Fruit fly (Drosophila melanogaster) whole organism, embryonic: ENCODE data around the gene CG32454.

Experiments used
- ATbp ChIP-seq: fragments of 200-800 bp; sonication (Bioruptor generic); optimal IDR thresholded peaks from 2 replicates; lab custom pipeline; 2017; ENCODE audit warnings: missing biosample characterization, mild to moderate bottlenecking, missing genetic modification characterization, missing genetic modification reagents
- BEAF-32 ChIP-seq: fragments of 200-800 bp; sonication (Bioruptor generic); optimal IDR thresholded peaks from 3 replicates; lab custom pipeline; 2017; ENCODE audit warnings: missing biosample characterization, missing genetic modification characterization, mild to moderate bottlenecking, moderate library complexity, missing genetic modification reagents
- Blimp-1 ChIP-seq: fragments of 200-800 bp; sonication (Bioruptor generic); optimal IDR thresholded peaks from 3 replicates; lab custom pipeline; 2018; ENCODE audit warnings: missing biosample characterization, missing genetic modification characterization, mild to moderate bottlenecking, moderate library complexity, missing genetic modification reagents
- CG10267 ChIP-seq: fragments of 200-800 bp; sonication (Bioruptor generic); optimal IDR thresholded peaks from 2 replicates; lab custom pipeline; 2018; ENCODE audit warnings: missing biosample characterization, mild to moderate bottlenecking, missing genetic modification characterization, moderate library complexity
- CG10431 ChIP-seq: fragments of 200-800 bp; sonication (Bioruptor generic); optimal IDR thresholded peaks from 3 replicates; lab custom pipeline; 2018; ENCODE audit warnings: missing biosample characterization, mild to moderate bottlenecking, missing genetic modification characterization
- CG10543 ChIP-seq: fragments of 200-800 bp; sonication (Bioruptor generic); optimal IDR thresholded peaks from 3 replicates; lab custom pipeline; 2017; ENCODE audit warnings: missing biosample characterization, mild to moderate bottlenecking, missing genetic modification characterization, moderate library complexity
- CG11560 ChIP-seq: fragments of 200-800 bp; sonication (Bioruptor generic); IDR thresholded peaks from 3 replicates; pipeline ENCODE4 v1.3.6; 2022; ENCODE audit warnings: missing biosample characterization, missing genetic modification characterization
- CG11696 ChIP-seq: fragments of 200-800 bp; sonication (Bioruptor generic); IDR thresholded peaks from 2 replicates; pipeline ENCODE4 v1.3.6; 2022; ENCODE audit warnings: missing biosample characterization, missing genetic modification characterization
- CG12391 ChIP-seq: fragments of 200-800 bp; sonication (Bioruptor generic); optimal IDR thresholded peaks from 3 replicates; lab custom pipeline; 2018; ENCODE audit warnings: missing biosample characterization, mild to moderate bottlenecking, missing genetic modification characterization, moderate library complexity
- CG13296 ChIP-seq: fragments of 200-800 bp; sonication (Bioruptor generic); optimal IDR thresholded peaks from 3 replicates; lab custom pipeline; 2018; ENCODE audit warnings: missing biosample characterization, mild to moderate bottlenecking, missing genetic modification characterization
- CG17361 ChIP-seq: fragments of 200-800 bp; sonication (Bioruptor generic); IDR thresholded peaks from 3 replicates; pipeline ENCODE4 v1.3.6; 2022; ENCODE audit warnings: missing biosample characterization, missing genetic modification characterization
- CG17568 ChIP-seq: fragments of 200-800 bp; sonication (Bioruptor generic); optimal IDR thresholded peaks from 2 replicates; lab custom pipeline; 2018; ENCODE audit warnings: missing biosample characterization, mild to moderate bottlenecking, missing genetic modification characterization, moderate library complexity
- CG18599 ChIP-seq: fragments of 200-800 bp; sonication (Bioruptor generic); optimal IDR thresholded peaks from 3 replicates; lab custom pipeline; 2017; ENCODE audit warnings: missing biosample characterization, missing genetic modification characterization, mild to moderate bottlenecking, moderate library complexity, missing genetic modification reagents
- CG18619 ChIP-seq: fragments of 200-800 bp; sonication (Bioruptor generic); optimal IDR thresholded peaks from 3 replicates; lab custom pipeline; 2017; ENCODE audit warnings: missing biosample characterization, mild to moderate bottlenecking, missing genetic modification characterization
- CG18764 ChIP-seq: fragments of 200-800 bp; sonication (Bioruptor generic); optimal IDR thresholded peaks from 3 replicates; lab custom pipeline; 2016; ENCODE audit warnings: missing biosample characterization, missing genetic modification characterization
- CG2120 ChIP-seq: fragments of 200-800 bp; sonication (Bioruptor generic); optimal IDR thresholded peaks from 3 replicates; lab custom pipeline; 2016; ENCODE audit warnings: missing biosample characterization, missing genetic modification characterization
- CG2129 ChIP-seq: fragments of 200-800 bp; sonication (Bioruptor generic); IDR thresholded peaks from 2 replicates; pipeline ENCODE4 v1.3.6; 2022; ENCODE audit warnings: missing biosample characterization, missing genetic modification characterization; ENCODE audit not compliant: partially characterized antibody
- CG2712 ChIP-seq: fragments of 200-800 bp; optimal IDR thresholded peaks from 3 replicates; lab custom pipeline; 2019; ENCODE audit warnings: missing biosample characterization, mild to moderate bottlenecking, missing genetic modification characterization, moderate library complexity
- CG7357 ChIP-seq: fragments of 200-800 bp; sonication (Bioruptor generic); IDR thresholded peaks from 3 replicates; pipeline ENCODE4 v1.3.6; 2022; ENCODE audit warnings: missing biosample characterization, missing genetic modification characterization
- CG8765 ChIP-seq: fragments of 200-800 bp; sonication (Bioruptor generic); IDR thresholded peaks from 2 replicates; pipeline ENCODE4 v1.3.6; 2022; ENCODE audit warnings: missing biosample characterization, missing genetic modification characterization
- D19A ChIP-seq: fragments of 200-800 bp; optimal IDR thresholded peaks from 3 replicates; lab custom pipeline; 2019; ENCODE audit warnings: missing biosample characterization, mild to moderate bottlenecking, missing genetic modification characterization, moderate library complexity
- Doc3 ChIP-seq: fragments of 200-800 bp; sonication (Bioruptor generic); IDR thresholded peaks from 3 replicates; pipeline ENCODE4 v1.3.6; 2022; ENCODE audit warnings: missing biosample characterization, missing genetic modification characterization; ENCODE audit not compliant: partially characterized antibody
- Dref ChIP-seq: fragments of 200-800 bp; sonication (Bioruptor generic); IDR thresholded peaks from 2 replicates; pipeline ENCODE4 v1.3.6; 2022; ENCODE audit warnings: missing biosample characterization, missing genetic modification characterization
- HmgZ ChIP-seq: fragments of 200-800 bp; sonication (Bioruptor generic); optimal IDR thresholded peaks from 2 replicates; lab custom pipeline; 2018; ENCODE audit warnings: missing biosample characterization, mild to moderate bottlenecking, missing genetic modification characterization
- Hmr ChIP-seq: fragments of 200-800 bp; sonication (Bioruptor generic); optimal IDR thresholded peaks from 3 replicates; lab custom pipeline; 2017; ENCODE audit warnings: mild to moderate bottlenecking, missing biosample characterization, missing genetic modification reagents, missing genetic modification characterization
- Hr3 ChIP-seq: fragments of 200-800 bp; sonication (Bioruptor generic); optimal IDR thresholded peaks from 3 replicates; lab custom pipeline; 2016; ENCODE audit warnings: missing biosample characterization, missing genetic modification characterization
- Mad ChIP-seq: fragments of 200-800 bp; sonication (Bioruptor generic); optimal IDR thresholded peaks from 2 replicates; lab custom pipeline; 2016; ENCODE audit warnings: missing biosample characterization, missing genetic modification characterization
- NK7.1 ChIP-seq: fragments of 200-800 bp; sonication (Bioruptor generic); optimal IDR thresholded peaks from 3 replicates; lab custom pipeline; 2016; ENCODE audit warnings: missing biosample characterization, missing genetic modification characterization
- Pdp1 ChIP-seq, 2 experiments: fragments of 200-800 bp; sonication (Bioruptor generic); optimal IDR thresholded peaks; 3 replicates each; lab custom pipeline; 2016; ENCODE audit warnings: missing biosample characterization in 2 of 2, missing genetic modification characterization in 2 of 2, mild to moderate bottlenecking in 1 of 2, moderate library complexity in 1 of 2
- Rfx ChIP-seq: fragments of 200-800 bp; sonication (Bioruptor generic); IDR thresholded peaks from 2 replicates; pipeline ENCODE4 v1.3.6; 2022; ENCODE audit warnings: missing biosample characterization, missing genetic modification characterization
- Scr ChIP-seq: fragments of 200-800 bp; sonication (Bioruptor generic); IDR thresholded peaks from 2 replicates; pipeline ENCODE4 v1.3.6; 2022; ENCODE audit warnings: missing biosample characterization, missing genetic modification characterization; ENCODE audit not compliant: partially characterized antibody
- Sox100B ChIP-seq: fragments of 200-800 bp; sonication (Bioruptor generic); optimal IDR thresholded peaks from 3 replicates; lab custom pipeline; 2018; ENCODE audit warnings: missing biosample characterization, mild to moderate bottlenecking, missing genetic modification characterization
- Ssrp ChIP-seq: fragments of 200-800 bp; sonication (Bioruptor generic); optimal IDR thresholded peaks from 2 replicates; lab custom pipeline; 2018; ENCODE audit warnings: missing biosample characterization, mild to moderate bottlenecking, missing genetic modification characterization, moderate library complexity
- Trl ChIP-seq, 3 experiments: fragments of >200 bp in 2 of 3; fragments of 200-800 bp in 1 of 3; sonication (Bioruptor generic) in 1 of 3; optimal IDR thresholded peaks; 2 replicates in 1 of 3; 3 replicates in 2 of 3; lab custom pipeline; 2016 to 2017; ENCODE audit warnings: missing biosample characterization in 1 of 3, missing genetic modification characterization in 1 of 3
- ara ChIP-seq: fragments of 200-800 bp; sonication (Bioruptor generic); IDR thresholded peaks from 2 replicates; pipeline ENCODE4 v1.3.6; 2022; ENCODE audit warnings: missing biosample characterization, missing genetic modification characterization
- chn ChIP-seq: fragments of 200-800 bp; sonication (Bioruptor generic); optimal IDR thresholded peaks from 2 replicates; lab custom pipeline; 2016; ENCODE audit warnings: missing biosample characterization, missing genetic modification characterization
- grau ChIP-seq: fragments of 200-800 bp; optimal IDR thresholded peaks from 3 replicates; lab custom pipeline; 2019; ENCODE audit warnings: missing biosample characterization, mild to moderate bottlenecking, missing genetic modification characterization, moderate library complexity
- hkb ChIP-seq, 2 experiments: fragments of 200-800 bp in 1 of 2; fragments of >200 bp in 1 of 2; sonication (Bioruptor generic) in 1 of 2; IDR thresholded peaks in 1 of 2; optimal IDR thresholded peaks in 1 of 2; 2 replicates each; pipeline versions ENCODE4 v1.3.6 to Lab custom; 2017 to 2022; ENCODE audit warnings: missing biosample characterization in 1 of 2, missing genetic modification characterization in 1 of 2
- kay ChIP-seq: fragments of 200-800 bp; sonication (Bioruptor generic); optimal IDR thresholded peaks from 2 replicates; lab custom pipeline; 2016; ENCODE audit warnings: missing biosample characterization, missing genetic modification characterization
- kni ChIP-seq: fragments of 200-800 bp; sonication (Bioruptor generic); optimal IDR thresholded peaks from 3 replicates; lab custom pipeline; 2017; ENCODE audit warnings: mild to moderate bottlenecking, missing biosample characterization, missing genetic modification reagents, missing genetic modification characterization
- lmd ChIP-seq: fragments of 200-800 bp; sonication (Bioruptor generic); IDR thresholded peaks from 2 replicates; pipeline ENCODE4 v1.3.6; 2022; ENCODE audit warnings: missing biosample characterization, missing genetic modification characterization
- onecut ChIP-seq: fragments of 200-800 bp; sonication (Bioruptor generic); IDR thresholded peaks from 2 replicates; pipeline ENCODE4 v1.3.6; 2022; ENCODE audit warnings: missing biosample characterization, missing genetic modification characterization
- phol ChIP-seq: fragments of 200-800 bp; sonication (Bioruptor generic); optimal IDR thresholded peaks from 3 replicates; lab custom pipeline; 2018; ENCODE audit warnings: missing biosample characterization, mild to moderate bottlenecking, missing genetic modification characterization, moderate library complexity
- pros ChIP-seq: fragments of 200-800 bp; sonication (Bioruptor generic); optimal IDR thresholded peaks from 3 replicates; lab custom pipeline; 2019; ENCODE audit warnings: missing biosample characterization, mild to moderate bottlenecking, missing genetic modification characterization, moderate library complexity
- ranshi ChIP-seq: fragments of 200-800 bp; sonication (Bioruptor generic); IDR thresholded peaks from 2 replicates; pipeline ENCODE4 v1.3.6; 2022; ENCODE audit warnings: missing biosample characterization, missing genetic modification characterization
- vnd ChIP-seq: fragments of 200-800 bp; sonication (Bioruptor generic); IDR thresholded peaks from 3 replicates; pipeline ENCODE4 v1.3.6; 2022; ENCODE audit warnings: missing biosample characterization, missing genetic modification characterization; ENCODE audit not compliant: partially characterized antibody
- wek ChIP-seq: fragments of 200-800 bp; sonication (Bioruptor generic); optimal IDR thresholded peaks from 3 replicates; lab custom pipeline; 2018; ENCODE audit warnings: missing biosample characterization, mild to moderate bottlenecking, missing genetic modification characterization, moderate library complexity
- zfh2 ChIP-seq: fragments of 200-800 bp; sonication (Bioruptor generic); optimal IDR thresholded peaks from 2 replicates; lab custom pipeline; 2016; ENCODE audit warnings: missing biosample characterization, missing genetic modification characterization

Gene CG32454

DNA sequence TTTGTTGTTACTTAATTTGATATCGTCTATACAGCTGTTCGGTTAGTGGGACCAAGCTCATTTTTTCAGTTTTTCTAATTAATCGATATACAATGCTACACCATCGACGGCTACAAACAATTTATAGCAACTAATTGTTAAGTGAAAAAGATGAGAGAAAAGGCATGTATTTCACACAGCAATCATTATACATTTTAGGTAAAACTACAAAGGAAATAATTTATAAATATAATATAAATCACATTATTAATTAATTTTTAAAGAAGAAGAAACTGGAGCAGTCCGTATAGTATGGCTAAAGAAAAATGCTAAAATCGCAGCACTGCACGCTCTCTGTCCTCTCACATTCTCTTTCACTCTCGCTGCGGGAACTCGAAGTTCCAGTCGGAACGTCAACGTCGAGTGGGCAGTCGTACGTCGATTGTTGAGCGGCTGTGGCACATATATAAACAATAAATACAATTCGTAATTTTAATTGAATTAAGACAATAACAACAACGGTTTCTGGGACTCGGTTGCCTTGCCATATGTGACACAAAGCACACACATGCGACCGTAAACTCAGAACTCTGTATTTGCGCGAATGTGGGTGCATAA lies 1.7 kb upstream of the CG32454 start, which contains the start of the genes CG14450 and CG11367 (continued):
- TF ChIP-seq Scr (GFP tag; lab: Robert Waterston, UW) (peak; percentile 77), Rfx (GFP tag; lab: Robert Waterston, UW) (peak; percentile 19; the same call in 1 of the 2 replicates), ATbp (peak; percentile 24), lmd (no peak), HmgZ (peak; percentile 12), D19A (tag; lab: Kevin White, UChicago) (peak; percentile 37), wek (GFP tag; lab: Kevin White, UChicago) (peak; percentile 3), Hr3 (GFP tag; lab: Kevin White, UChicago) (peak; percentile 31), CG13296 (GFP tag; lab: Kevin White, UChicago) (peak; percentile 20), CG11560 (tag; lab: Robert Waterston, UW) (no peak), Sox100B (GFP tag; lab: Kevin White, UChicago) (peak; percentile 39), Doc3 (GFP tag; lab: Robert Waterston, UW) (peak; percentile 72), ranshi (no peak), zfh2 (GFP tag; lab: Kevin White, UChicago) (no peak), Mad (GFP tag; lab: Kevin White, UChicago) (no peak), CG2129 (GFP tag; lab: Robert Waterston, UW) (0 out of 2 replicates have a peak, but pooled peaks have one; percentile 33), Trl (optimal IDR thresholded peaks at IDR 0.05; lab: Kevin White, UChicago) (peak; percentile 86 to 91), Trl (GFP tag; optimal IDR thresholded peaks at IDR 0.05; lab: Kevin White, UChicago) (peak; percentile 0), CG10543 (peak; percentile 61), Blimp-1 (GFP tag; lab: Kevin White, UChicago) (peak; percentile 78), CG18599 (GFP tag; lab: Kevin White, UChicago) (peak; percentile 44), CG8765 (GFP tag; lab: Robert Waterston, UW) (no peak), Ssrp (tag; lab: Kevin White, UChicago) (no peak), CG11696 (GFP tag; lab: Robert Waterston, UW) (no peak), kay (no peak), Hmr (GFP tag; lab: Kevin White, UChicago) (peak; percentile 11), CG2120 (GFP tag; lab: Kevin White, UChicago) (peak; percentile 10), CG7357 (GFP tag; lab: Robert Waterston, UW) (no peak), Dref (peak; percentile 61), phol (tag; lab: Kevin White, UChicago) (peak; percentile 50), BEAF-32 (GFP tag; lab: Kevin White, UChicago) (peak; percentile 75), CG10431 (GFP tag; lab: Kevin White, UChicago) (peak; percentile 15), CG18619 (GFP tag; lab: Kevin White, UChicago) (peak; percentile 23), vnd (GFP tag; lab: Robert Waterston, UW) (peak; percentile 48; the same call in 1 of the 3 replicates), grau (peak; percentile 46), onecut (GFP tag; lab: Robert Waterston, UW) (no peak; the same call in 1 of the 2 replicates), CG10267 (tag; lab: Kevin White, UChicago) (peak; percentile 78), pros (GFP tag; lab: Kevin White, UChicago) (no peak), Pdp1 (GFP tag; optimal IDR thresholded peaks at IDR 0.05; lab: Kevin White, UChicago) (peak in 1 of 2 experiments; percentile 48), CG17568 (peak; percentile 52), hkb (optimal IDR thresholded peaks at IDR 0.05; lab: Kevin White, UChicago) (no peak), hkb (GFP tag; IDR thresholded peaks at IDR 0.05; lab: Robert Waterston, UW) (no peak), CG2712 (tag; lab: Kevin White, UChicago) (peak; percentile 59), NK7.1 (GFP tag; lab: Kevin White, UChicago) (no peak), CG18764 (GFP tag; lab: Kevin White, UChicago) (no peak), CG17361 (peak; percentile 25; the same call in 1 of the 3 replicates), CG12391 (tag; lab: Kevin White, UChicago) (peak; percentile 68), kni (GFP tag; lab: Kevin White, UChicago) (peak; percentile 94), ara (GFP tag; lab: Robert Waterston, UW) (no peak), chn (GFP tag; lab: Kevin White, UChicago) (no peak)
